Worm (Caenorhabditis elegans) whole organism, L3 larva: Measurements from ENCODE around the gene srw-39.

Experiments used
- elt-3 ChIP-seq, 3 experiments: fragments of 150-350 bp in 1 of 3; sonication (generic microtip) in 2 of 3; optimal IDR thresholded peaks; 2 replicates in 2 of 3; 4 replicates in 1 of 3; lab custom pipeline; 2014 to 2017; ENCODE audit warnings: missing biosample characterization in 3 of 3, missing genetic modification characterization in 3 of 3
- mdl-1 ChIP-seq: fragments of 150-350 bp; optimal IDR thresholded peaks from 2 replicates; lab custom pipeline; 2014; ENCODE audit warnings: missing biosample characterization, missing genetic modification characterization
- nhr-237 ChIP-seq: fragments of 150-350 bp; optimal IDR thresholded peaks from 2 replicates; lab custom pipeline; 2014; ENCODE audit warnings: missing biosample characterization, missing genetic modification characterization
- pqm-1 ChIP-seq: fragments of 150-350 bp; optimal IDR thresholded peaks from 2 replicates; lab custom pipeline; 2017; ENCODE audit warnings: missing biosample characterization, missing genetic modification characterization, inconsistent platforms
- unc-39 ChIP-seq: sonication (generic microtip); optimal IDR thresholded peaks from 4 replicates; lab custom pipeline; 2017; ENCODE audit warnings: missing biosample characterization, missing genetic modification characterization

ce11 chrV:20206086-20206485 lies 34.2 kb upstream of the srw-39 start, which contains the start of the genes fbxb-59 and srbc-34:
- TF ChIP-seq mdl-1 (tag; lab: Kevin White, UChicago), result no peak
- no peak for TF ChIP-seq unc-39 (tag; lab: Kevin White, UChicago)
- TF ChIP-seq nhr-237 (tag; lab: Kevin White, UChicago), result no peak
- no peak for TF ChIP-seq elt-3 (tag; optimal IDR thresholded peaks at IDR 0.05; lab: Kevin White, UChicago)
- no peak for TF ChIP-seq pqm-1 (tag; lab: Kevin White, UChicago)
